Worm (Caenorhabditis elegans) whole organism, L1 larva: ENCODE measurements around the gene str-226.
"Not testable (repeated sequence)": the region's sequence is repeated elsewhere in the genome, so short reads cannot be mapped to it uniquely, and the experiment has no call there.

Source experiments
- F16B12.6 ChIP-seq: fragments of 150-350 bp; optimal IDR thresholded peaks from 2 replicates; lab custom pipeline; 2014; ENCODE audit warnings: missing biosample characterization, missing genetic modification characterization
- dpl-1 ChIP-seq, 3 experiments: fragments of 150-350 bp in 2 of 3; sonication (generic microtip) in 1 of 3; optimal IDR thresholded peaks; 2 replicates each; lab custom pipeline; 2014 to 2017; ENCODE audit warnings: missing biosample characterization in 3 of 3, missing genetic modification characterization in 3 of 3, missing genetic modification reagents in 3 of 3
- efl-3 ChIP-seq: fragments of 200-800 bp; sonication (Bioruptor generic); optimal IDR thresholded peaks from 2 replicates; lab custom pipeline; 2018; ENCODE audit warnings: mild to moderate bottlenecking, missing genetic modification characterization, missing compliant biosample characterization
- elt-3 ChIP-seq, 6 experiments: fragments of 150-350 bp in 1 of 6; sonication (generic microtip); optimal IDR thresholded peaks; 2 replicates each; lab custom pipeline; 2017 to 2018; ENCODE audit warnings: missing biosample characterization in 6 of 6, missing genetic modification characterization in 6 of 6, inconsistent platforms in 1 of 6
- ets-5 ChIP-seq: fragments of 200-800 bp; sonication (Bioruptor generic); IDR thresholded peaks from 2 replicates; pipeline ENCODE4 v1.3.6; 2022; ENCODE audit warnings: missing genetic modification characterization, missing compliant biosample characterization
- grh-1 ChIP-seq: fragments of 200-800 bp; sonication (Bioruptor generic); IDR thresholded peaks from 2 replicates; pipeline ENCODE4 v1.3.6; 2022; ENCODE audit warnings: missing genetic modification reagents, missing genetic modification characterization, missing compliant biosample characterization
- isw-1 ChIP-seq: fragments of 200-800 bp; sonication (Bioruptor generic); IDR thresholded peaks from 2 replicates; pipeline ENCODE4 v1.3.6; 2022; ENCODE audit warnings: missing genetic modification characterization, missing compliant biosample characterization
- lir-3 ChIP-seq: sonication (generic microtip); optimal IDR thresholded peaks from 2 replicates; lab custom pipeline; 2016; ENCODE audit warnings: mild to moderate bottlenecking, missing genetic modification characterization, moderate library complexity, missing compliant biosample characterization; ENCODE audit not compliant: poor library complexity
- nhr-47 ChIP-seq: sonication (generic microtip); optimal IDR thresholded peaks from 2 replicates; lab custom pipeline; 2016; ENCODE audit warnings: mild to moderate bottlenecking, missing genetic modification characterization, moderate library complexity, missing compliant biosample characterization
- nhr-71 ChIP-seq: sonication (generic microtip); optimal IDR thresholded peaks from 2 replicates; lab custom pipeline; 2016; ENCODE audit warnings: mild to moderate bottlenecking, missing genetic modification characterization, moderate library complexity, missing compliant biosample characterization
- snpc-4 ChIP-seq: fragments of 150-350 bp; optimal IDR thresholded peaks from 2 replicates; lab custom pipeline; 2014; ENCODE audit warnings: missing biosample characterization, missing genetic modification characterization
- sup-37 ChIP-seq: fragments of 200-800 bp; sonication (Bioruptor generic); optimal IDR thresholded peaks from 2 replicates; lab custom pipeline; 2018; ENCODE audit warnings: mild to moderate bottlenecking, missing genetic modification characterization, missing compliant biosample characterization
- tbx-2 ChIP-seq: sonication (generic microtip); optimal IDR thresholded peaks from 2 replicates; lab custom pipeline; 2016; ENCODE audit warnings: missing genetic modification characterization, missing compliant biosample characterization
- unc-98 ChIP-seq: fragments of 200-800 bp; sonication (Bioruptor generic); IDR thresholded peaks from 2 replicates; pipeline ENCODE4 v1.3.6; 2022; ENCODE audit warnings: missing genetic modification characterization, missing compliant biosample characterization
- ztf-11 ChIP-seq, 2 experiments: sonication (generic microtip); optimal IDR thresholded peaks; 2 replicates each; lab custom pipeline; 2016 to 2017; ENCODE audit warnings: missing genetic modification characterization in 2 of 2, missing biosample characterization in 1 of 2, missing compliant biosample characterization in 1 of 2

Gene str-226

DNA sequence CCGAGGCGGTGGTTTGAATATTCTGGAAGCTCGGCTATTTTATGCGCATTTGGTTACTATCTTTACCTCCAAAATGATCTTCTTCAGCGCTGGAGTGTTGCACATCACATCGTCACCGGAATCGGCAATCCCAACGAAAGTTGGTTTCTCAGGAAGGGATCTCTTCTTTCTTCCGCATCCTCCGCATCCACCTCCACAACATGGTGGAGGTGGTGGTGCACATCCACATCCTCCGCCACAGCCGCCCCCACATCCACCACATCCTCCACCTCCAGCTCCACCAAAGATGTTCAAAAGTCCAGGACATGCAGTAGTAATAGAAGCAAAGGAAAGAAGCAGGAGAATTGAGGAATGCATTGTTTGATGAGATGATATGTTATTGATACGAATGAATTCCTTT, 44.9 kb downstream of the str-226 start, which contains the start of gene grl-31:
grl-31 (minus strand) TSS at position 357 of the 400 bp plus-strand sequence.
- TF ChIP-seq lir-3 (no peak), ets-5 (no peak), snpc-4 (tag; lab: Kevin White, UChicago) (no peak), F16B12.6 (tag; lab: Kevin White, UChicago) (no peak), isw-1 (GFP tag; lab: Robert Waterston, UW) (no peak), nhr-47 (tag; lab: Kevin White, UChicago) (no peak), dpl-1 (GFP tag; optimal IDR thresholded peaks at IDR 0.05; lab: Kevin White, UChicago) (no peak), nhr-71 (no peak), efl-3 (GFP tag; lab: Kevin White, UChicago) (no peak), sup-37 (GFP tag; lab: Kevin White, UChicago) (no peak), ztf-11 (tag; optimal IDR thresholded peaks at IDR 0.05; lab: Kevin White, UChicago) (no peak)

DNA sequence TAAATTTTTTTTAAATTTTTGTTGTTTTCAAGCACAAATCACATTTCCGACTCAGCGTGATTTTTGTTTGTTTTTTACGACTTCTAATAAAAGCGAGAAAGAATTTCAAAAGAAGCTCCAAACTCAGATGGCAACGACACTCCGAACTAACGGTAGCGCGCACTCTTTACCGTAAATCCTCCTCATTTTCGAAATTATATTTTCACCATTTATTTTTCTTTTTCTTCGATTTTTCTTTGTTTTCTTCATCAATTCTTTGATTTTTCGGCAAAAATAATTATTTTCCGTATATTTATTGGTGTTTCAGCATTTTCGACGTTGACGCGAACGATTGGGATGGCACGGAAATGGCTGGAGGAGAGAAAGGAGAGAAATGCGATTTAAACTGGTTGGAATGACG, 46.3 kb downstream of the str-226 start, which contains the start of gene T24A6.1:
T24A6.1 (plus strand) TSS at position 301 of the 400 bp plus-strand sequence.
- TF ChIP-seq tbx-2; nhr-71; ztf-11 (tag; optimal IDR thresholded peaks at IDR 0.05; lab: Kevin White, UChicago): not testable (repeated sequence)

DNA sequence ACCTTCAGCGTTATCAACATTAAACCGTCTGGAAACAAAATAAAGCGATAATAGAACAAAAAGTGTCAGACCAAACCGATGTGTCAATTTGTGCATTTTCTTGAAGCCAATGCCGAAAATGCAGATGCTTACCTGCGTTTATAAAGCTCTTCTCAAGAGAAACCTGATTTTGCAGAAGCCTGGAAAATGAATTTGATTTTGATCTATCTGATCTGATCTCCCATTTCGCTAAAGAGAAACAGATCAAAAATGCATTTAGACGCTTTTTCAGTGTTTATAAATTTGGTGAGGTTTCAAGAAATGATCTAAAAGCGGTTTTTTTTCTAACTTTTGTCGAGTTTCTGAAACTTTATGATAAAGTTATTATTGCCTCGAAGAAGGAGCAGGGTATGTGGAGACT, 50.3 kb downstream of the str-226 start, which contains the start of gene T24A6.16:
T24A6.16 (minus strand) TSS at position 101 of the 400 bp plus-strand sequence.
- not testable (repeated sequence) for TF ChIP-seq elt-3 (tag; optimal IDR thresholded peaks at IDR 0.05; lab: Kevin White, UChicago); unc-98 (GFP tag; lab: Robert Waterston, UW); grh-1 (GFP tag; lab: Robert Waterston, UW)
- TF ChIP-seq, all 84 proteins: peak for 0; not testable (repeated sequence) for 84
